Worm (Caenorhabditis elegans) whole organism, L4 larva: Measurements from ENCODE around the gene nspb-4.

Source experiments
- F26F4.8 ChIP-seq: fragments of 200-800 bp; sonication (Bioruptor generic); conservative IDR thresholded peaks from 2 replicates; pipeline ENCODE4 v1.3.6; 2022; ENCODE audit warnings: missing genetic modification characterization, missing compliant biosample characterization
- F37D6.2 ChIP-seq: sonication (generic microtip); optimal IDR thresholded peaks from 2 replicates; lab custom pipeline; 2016; ENCODE audit warnings: mild to moderate bottlenecking, missing genetic modification characterization, missing compliant biosample characterization
- F44E2.7 ChIP-seq: fragments of 200-800 bp; sonication (Bioruptor generic); IDR thresholded peaks from 2 replicates; pipeline ENCODE4 v2.1.2; 2022; ENCODE audit warnings: missing genetic modification characterization, missing compliant biosample characterization
- Y75B8A.6 ChIP-seq: fragments of 200-800 bp; sonication (Bioruptor generic); IDR thresholded peaks from 2 replicates; pipeline ENCODE4 v1.3.6; 2022; ENCODE audit warnings: missing genetic modification reagents, missing genetic modification characterization, missing compliant biosample characterization
- attf-4 ChIP-seq: sonication (generic microtip); optimal IDR thresholded peaks from 3 replicates; lab custom pipeline; 2017; ENCODE audit warnings: missing biosample characterization, missing genetic modification characterization
- ceh-20 ChIP-seq: fragments of 200-800 bp; sonication (Bioruptor generic); IDR thresholded peaks from 2 replicates; pipeline ENCODE4 v1.3.6; 2022; ENCODE audit warnings: missing genetic modification reagents, missing genetic modification characterization, missing compliant biosample characterization
- ceh-28 ChIP-seq: fragments of 150-350 bp; optimal IDR thresholded peaks from 2 replicates; lab custom pipeline; 2014; ENCODE audit warnings: missing biosample characterization, missing genetic modification reagents, missing genetic modification characterization
- daf-12 ChIP-seq: fragments of 150-350 bp; optimal IDR thresholded peaks from 2 replicates; lab custom pipeline; 2014; ENCODE audit warnings: missing biosample characterization, missing genetic modification reagents, missing genetic modification characterization
- daf-16 ChIP-seq, 3 experiments: sonication (generic microtip); optimal IDR thresholded peaks; 2 replicates each; lab custom pipeline; 2016 to 2017; ENCODE audit warnings: missing genetic modification characterization in 3 of 3, missing genetic modification reagents in 3 of 3, mild to moderate bottlenecking in 2 of 3, missing compliant biosample characterization in 2 of 3, missing biosample characterization in 1 of 3, moderate library complexity in 1 of 3
- daf-19 ChIP-seq: fragments of 200-800 bp; sonication (Bioruptor generic); conservative IDR thresholded peaks from 2 replicates; pipeline ENCODE4 v1.3.6; 2022; ENCODE audit warnings: missing genetic modification characterization, missing compliant biosample characterization
- dmd-6 ChIP-seq: fragments of 200-800 bp; sonication (Bioruptor generic); IDR thresholded peaks from 2 replicates; pipeline ENCODE4 v1.3.6; 2022; ENCODE audit warnings: missing genetic modification reagents, missing genetic modification characterization, missing compliant biosample characterization
- dve-1 ChIP-seq: sonication (generic microtip); optimal IDR thresholded peaks from 2 replicates; lab custom pipeline; 2017; ENCODE audit warnings: antibody characterized with exemption, mild to moderate bottlenecking, missing genetic modification characterization, missing compliant biosample characterization; ENCODE audit not compliant: insufficient read depth
- egl-43 ChIP-seq: fragments of 200-800 bp; sonication (Bioruptor generic); IDR thresholded peaks from 2 replicates; pipeline ENCODE4 v1.3.6; 2022; ENCODE audit warnings: missing genetic modification reagents, missing genetic modification characterization, missing compliant biosample characterization
- hlh-11 ChIP-seq: fragments of 200-800 bp; sonication (Bioruptor generic); optimal IDR thresholded peaks from 2 replicates; lab custom pipeline; 2018; ENCODE audit warnings: mild to moderate bottlenecking, missing genetic modification characterization, missing compliant biosample characterization
- hlh-30 ChIP-seq: sonication (generic microtip); optimal IDR thresholded peaks from 2 replicates; lab custom pipeline; 2017; ENCODE audit warnings: antibody characterized with exemption, mild to moderate bottlenecking, missing genetic modification characterization, missing compliant biosample characterization; ENCODE audit not compliant: insufficient read depth
- jun-1 ChIP-seq: fragments of 150-350 bp; optimal IDR thresholded peaks from 2 replicates; lab custom pipeline; 2014; ENCODE audit warnings: missing biosample characterization, missing genetic modification reagents, missing genetic modification characterization
- lin-1 ChIP-seq: fragments of 200-800 bp; sonication (Bioruptor generic); IDR thresholded peaks from 2 replicates; pipeline ENCODE4 v1.3.6; 2022; ENCODE audit warnings: missing genetic modification reagents, missing genetic modification characterization, missing compliant biosample characterization
- lin-29 ChIP-seq: fragments of 200-800 bp; sonication (Bioruptor generic); IDR thresholded peaks from 2 replicates; pipeline ENCODE4 v1.3.6; 2022; ENCODE audit warnings: missing genetic modification reagents, missing genetic modification characterization, missing compliant biosample characterization
- madf-9 ChIP-seq: fragments of 200-800 bp; sonication (Bioruptor generic); conservative IDR thresholded peaks from 2 replicates; pipeline ENCODE4 v1.3.6; 2022; ENCODE audit warnings: missing genetic modification reagents, missing genetic modification characterization, missing compliant biosample characterization
- mdl-1 ChIP-seq, 2 experiments: fragments of 150-350 bp in 1 of 2; sonication (generic microtip) in 1 of 2; optimal IDR thresholded peaks; 2 replicates each; lab custom pipeline; 2014 to 2017; ENCODE audit warnings: missing biosample characterization in 2 of 2, missing genetic modification characterization in 2 of 2
- mes-2 ChIP-seq: sonication (generic microtip); optimal IDR thresholded peaks from 2 replicates; lab custom pipeline; 2016; ENCODE audit warnings: missing genotype, mild to moderate bottlenecking, missing genetic modification characterization, missing compliant biosample characterization; ENCODE audit not compliant: poor library complexity, severe bottlenecking
- mxl-3 ChIP-seq: fragments of 200-800 bp; sonication (Bioruptor generic); optimal IDR thresholded peaks from 2 replicates; lab custom pipeline; 2018; ENCODE audit warnings: mild to moderate bottlenecking, missing genetic modification characterization, missing compliant biosample characterization
- nhr-10 ChIP-seq: fragments of 150-350 bp; optimal IDR thresholded peaks from 2 replicates; lab custom pipeline; 2014; ENCODE audit warnings: missing biosample characterization, missing genetic modification characterization
- nhr-102 ChIP-seq: sonication (generic microtip); optimal IDR thresholded peaks from 2 replicates; lab custom pipeline; 2016; ENCODE audit warnings: mild to moderate bottlenecking, missing genetic modification characterization, moderate library complexity, missing compliant biosample characterization
- nhr-111 ChIP-seq: fragments of 200-800 bp; sonication (Bioruptor generic); optimal IDR thresholded peaks from 2 replicates; lab custom pipeline; 2018; ENCODE audit warnings: mild to moderate bottlenecking, missing genetic modification characterization, missing compliant biosample characterization
- nhr-237 ChIP-seq: sonication (generic microtip); optimal IDR thresholded peaks from 2 replicates; lab custom pipeline; 2017; ENCODE audit warnings: missing biosample characterization, missing genetic modification characterization
- nhr-28 ChIP-seq: fragments of 150-350 bp; optimal IDR thresholded peaks from 2 replicates; lab custom pipeline; 2014; ENCODE audit warnings: missing biosample characterization, missing genetic modification characterization
- nhr-48 ChIP-seq: sonication (generic microtip); optimal IDR thresholded peaks from 2 replicates; lab custom pipeline; 2016; ENCODE audit warnings: mild to moderate bottlenecking, missing genetic modification characterization, missing compliant biosample characterization
- nhr-76 ChIP-seq: fragments of 150-350 bp; optimal IDR thresholded peaks from 2 replicates; lab custom pipeline; 2014; ENCODE audit warnings: missing biosample characterization, missing genetic modification characterization
- nhr-77 ChIP-seq: fragments of 150-350 bp; optimal IDR thresholded peaks from 2 replicates; lab custom pipeline; 2014; ENCODE audit warnings: missing biosample characterization, missing genetic modification characterization
- pha-4 ChIP-seq, 2 experiments: fragments of 150-350 bp in 1 of 2; fragments of 200-800 bp in 1 of 2; sonication (Bioruptor generic) in 1 of 2; IDR thresholded peaks in 1 of 2; optimal IDR thresholded peaks in 1 of 2; 2 replicates each; pipeline versions ENCODE4 v1.3.6 to Lab custom; 2014 to 2022; ENCODE audit warnings: missing genetic modification characterization in 2 of 2, missing genetic modification reagents in 2 of 2, missing biosample characterization in 1 of 2, missing compliant biosample characterization in 1 of 2
- php-3 ChIP-seq: fragments of 200-800 bp; sonication (Bioruptor generic); IDR thresholded peaks from 2 replicates; pipeline ENCODE4 v1.3.6; 2022; ENCODE audit warnings: missing genetic modification reagents, missing genetic modification characterization, missing compliant biosample characterization
- pqm-1 ChIP-seq: sonication (generic microtip); optimal IDR thresholded peaks from 2 replicates; lab custom pipeline; 2017; ENCODE audit warnings: missing biosample characterization, missing genetic modification characterization
- saeg-2 ChIP-seq: fragments of 200-800 bp; sonication (Bioruptor generic); IDR thresholded peaks from 2 replicates; pipeline ENCODE4 v1.3.6; 2022; ENCODE audit warnings: missing genetic modification reagents, missing genetic modification characterization, missing compliant biosample characterization
- set-16 ChIP-seq: fragments of 200-800 bp; sonication (Bioruptor generic); IDR thresholded peaks from 2 replicates; pipeline ENCODE4 v1.3.6; 2022; ENCODE audit warnings: missing genetic modification reagents, missing genetic modification characterization, missing compliant biosample characterization
- skn-1 ChIP-seq: fragments of 150-350 bp; optimal IDR thresholded peaks from 2 replicates; lab custom pipeline; 2014; ENCODE audit warnings: missing biosample characterization, missing genetic modification characterization
- tra-1 ChIP-seq: fragments of 200-800 bp; sonication (Bioruptor generic); IDR thresholded peaks from 2 replicates; pipeline ENCODE4 v1.3.6; 2022; ENCODE audit warnings: missing genetic modification reagents, missing genetic modification characterization, missing compliant biosample characterization
- unc-62 ChIP-seq, 3 experiments: fragments of 150-350 bp in 1 of 3; sonication (generic microtip); optimal IDR thresholded peaks in 2 of 3; peaks in 1 of 3; 1 replicate in 1 of 3; 2 replicates in 2 of 3; lab custom pipeline; 2014 to 2017; ENCODE audit warnings: missing biosample characterization in 3 of 3, missing genetic modification characterization in 3 of 3, missing genetic modification reagents in 3 of 3, missing genotype in 1 of 3
- zfp-2 ChIP-seq: sonication (generic microtip); optimal IDR thresholded peaks from 2 replicates; lab custom pipeline; 2016; ENCODE audit warnings: mild to moderate bottlenecking, missing genetic modification characterization, missing compliant biosample characterization
- ztf-11 ChIP-seq: fragments of 150-350 bp; optimal IDR thresholded peaks from 2 replicates; lab custom pipeline; 2014; ENCODE audit warnings: missing biosample characterization, missing genetic modification characterization
- ztf-7 ChIP-seq: fragments of 150-350 bp; optimal IDR thresholded peaks from 2 replicates; lab custom pipeline; 2014; ENCODE audit warnings: missing biosample characterization, missing genetic modification characterization

The nspb-4 gene

ce11 chrIV:6552036-6552435 lies 46.0 kb upstream of the nspb-4 start (continued):
- TF ChIP-seq daf-19 (GFP tag; lab: Robert Waterston, UW) (no peak), nhr-28 (no peak), ztf-11 (tag; lab: Kevin White, UChicago) (no peak), nhr-237 (tag; lab: Kevin White, UChicago) (no peak), egl-43 (GFP tag; lab: Robert Waterston, UW) (no peak), jun-1 (tag; lab: Kevin White, UChicago) (no peak), F26F4.8 (GFP tag; lab: Robert Waterston, UW) (no peak), lin-29 (GFP tag; lab: Robert Waterston, UW) (no peak), F44E2.7 (GFP tag; lab: Robert Waterston, UW) (no peak), nhr-76 (tag; lab: Kevin White, UChicago) (no peak), daf-12 (tag; lab: Kevin White, UChicago) (no peak), mxl-3 (GFP tag; lab: Kevin White, UChicago) (no peak), ceh-28 (tag; lab: Kevin White, UChicago) (no peak)
- TF ChIP-seq, all 104 proteins: peak for 5

- no peak for TF ChIP-seq unc-62 (GFP tag; optimal IDR thresholded peaks at IDR 0.05 in 1 of 2; lab: Kevin White, UChicago)
- no peak for TF ChIP-seq unc-62 (tag; optimal IDR thresholded peaks at IDR 0.05; lab: Kevin White, UChicago)
- no peak for TF ChIP-seq daf-16 (GFP tag; optimal IDR thresholded peaks at IDR 0.05; lab: Kevin White, UChicago)
- TF ChIP-seq daf-16 (tag; optimal IDR thresholded peaks at IDR 0.05; lab: Kevin White, UChicago): peak; percentile 66
- TF ChIP-seq dve-1 (tag; lab: Kevin White, UChicago): peak; percentile 88
- peak; percentile 59 for TF ChIP-seq nhr-77 (tag; lab: Kevin White, UChicago)
- no peak for TF ChIP-seq nhr-111 (GFP tag; lab: Kevin White, UChicago)
- no peak for TF ChIP-seq Y75B8A.6 (GFP tag; lab: Robert Waterston, UW)
- peak; percentile 61 for TF ChIP-seq php-3 (GFP tag; lab: Robert Waterston, UW)
- TF ChIP-seq set-16 (GFP tag; lab: Robert Waterston, UW): no peak
- TF ChIP-seq jun-1 (tag; lab: Kevin White, UChicago): no peak
- TF ChIP-seq F37D6.2 (tag; lab: Kevin White, UChicago): no peak
- TF ChIP-seq tra-1 (GFP tag; lab: Robert Waterston, UW): 0 out of 2 replicates have a peak, but pooled peaks have one; percentile 14
- TF ChIP-seq skn-1 (tag; lab: Kevin White, UChicago): peak; percentile 5
- TF ChIP-seq attf-4 (tag; lab: Kevin White, UChicago): no peak
- no peak for TF ChIP-seq saeg-2 (GFP tag; lab: Robert Waterston, UW)
- no peak for TF ChIP-seq lin-29 (GFP tag; lab: Robert Waterston, UW)
- no peak for TF ChIP-seq F26F4.8 (GFP tag; lab: Robert Waterston, UW)
- peak; percentile 26 for TF ChIP-seq nhr-48
- peak; percentile 84 for TF ChIP-seq dmd-6
- TF ChIP-seq mxl-3 (GFP tag; lab: Kevin White, UChicago): peak; percentile 74
- TF ChIP-seq lin-1 (GFP tag; lab: Robert Waterston, UW): peak; percentile 50; the same call in 1 of the 2 replicates
- peak; percentile 48 for TF ChIP-seq ztf-7 (tag; lab: Kevin White, UChicago)
- TF ChIP-seq pha-4 (GFP tag; IDR thresholded peaks at IDR 0.05; lab: Robert Waterston, UW): peak; percentile 42; the same call in 1 of the 2 replicates
- TF ChIP-seq pha-4 (tag; optimal IDR thresholded peaks at IDR 0.05; lab: Kevin White, UChicago): no peak
- TF ChIP-seq nhr-28: peak; percentile 91
- peak; percentile 66 for TF ChIP-seq mes-2 (tag; lab: Kevin White, UChicago)
- peak; percentile 95 for TF ChIP-seq pqm-1
- TF ChIP-seq madf-9 (GFP tag; lab: Robert Waterston, UW): no peak
- TF ChIP-seq nhr-102 (tag; lab: Kevin White, UChicago): peak; percentile 3
- peak; percentile 83 for TF ChIP-seq hlh-11
- TF ChIP-seq ceh-20 (GFP tag; lab: Robert Waterston, UW): no peak
- TF ChIP-seq zfp-2: no peak
- peak; percentile 79 for TF ChIP-seq hlh-30 (tag; lab: Kevin White, UChicago)
- peak; percentile 54 for TF ChIP-seq nhr-10 (tag; lab: Kevin White, UChicago)
- peak in 1 of 2 experiments; percentile 56 for TF ChIP-seq mdl-1 (tag; optimal IDR thresholded peaks at IDR 0.05; lab: Kevin White, UChicago)
These were observed 43.2 kb upstream of the nspb-4 start for ce11 chrIV:6554865-6555264.
